Worm (Caenorhabditis elegans): Measurements from ENCODE around the gene F08G5.3.

ce11 chrIV:12399983-12400382, 17.4 kb downstream of the F08G5.3 start:
- TF ChIP-seq unc-62 (GFP tag; optimal IDR thresholded peaks at IDR 0.05): no peak
- no peak for TF ChIP-seq lin-13 (tag; optimal IDR thresholded peaks at IDR 0.05)
- TF ChIP-seq unc-39 (tag; optimal IDR thresholded peaks at IDR 0.05): no peak
- TF ChIP-seq blmp-1 (tag; optimal IDR thresholded peaks at IDR 0.05): no peak
- TF ChIP-seq pha-4 (tag; optimal IDR thresholded peaks at IDR 0.05): no peak
- TF ChIP-seq nhr-12 (tag; optimal IDR thresholded peaks at IDR 0.05): no peak
- TF ChIP-seq unc-120 (tag; optimal IDR thresholded peaks at IDR 0.05; ENCODE audit: poor library complexity, severe bottlenecking): no peak
- no peak for TF ChIP-seq zip-8 (tag; optimal IDR thresholded peaks at IDR 0.05)
